Worm (Caenorhabditis elegans) whole organism, mixed stage, embryonic: ENCODE results near the gene C25E10.7.

Experiments used
- bed-3 ChIP-seq: fragments of 200-800 bp; sonication (Bioruptor generic); optimal IDR thresholded peaks from 3 replicates; lab custom pipeline; 2018; ENCODE audit warnings: mild to moderate bottlenecking, missing genetic modification characterization, moderate library complexity, missing compliant biosample characterization
- blmp-1 ChIP-seq: fragments of 150-350 bp; optimal IDR thresholded peaks from 2 replicates; lab custom pipeline; 2014; ENCODE audit warnings: missing biosample characterization, missing genetic modification characterization
- ceh-83 ChIP-seq: fragments of 200-800 bp; sonication (Bioruptor generic); optimal IDR thresholded peaks from 2 replicates; lab custom pipeline; 2018; ENCODE audit warnings: mild to moderate bottlenecking, missing genetic modification characterization, missing compliant biosample characterization
- ces-1 ChIP-seq: fragments of 150-350 bp; optimal IDR thresholded peaks from 2 replicates; lab custom pipeline; 2014; ENCODE audit warnings: missing biosample characterization, missing genetic modification reagents, missing genetic modification characterization
- cnd-1 ChIP-seq: fragments of 200-800 bp; sonication (Bioruptor generic); optimal IDR thresholded peaks from 2 replicates; lab custom pipeline; 2018; ENCODE audit warnings: mild to moderate bottlenecking, missing genetic modification characterization, missing compliant biosample characterization
- drap-1 ChIP-seq: fragments of 200-800 bp; sonication (Bioruptor generic); optimal IDR thresholded peaks from 3 replicates; lab custom pipeline; 2018; ENCODE audit warnings: mild to moderate bottlenecking, missing genetic modification characterization, missing compliant biosample characterization
- elt-1 ChIP-seq: sonication (generic microtip); optimal IDR thresholded peaks from 2 replicates; lab custom pipeline; 2017; ENCODE audit warnings: missing genetic modification characterization, mild to moderate bottlenecking, missing compliant biosample characterization, antibody characterized with exemption, moderate library complexity, borderline replicate concordance; ENCODE audit not compliant: insufficient read depth
- elt-3 ChIP-seq: fragments of 150-350 bp; optimal IDR thresholded peaks from 2 replicates; lab custom pipeline; 2014; ENCODE audit warnings: missing biosample characterization, missing genetic modification characterization
- flh-1 ChIP-seq: fragments of 200-800 bp; sonication (Bioruptor generic); optimal IDR thresholded peaks from 2 replicates; lab custom pipeline; 2018; ENCODE audit warnings: mild to moderate bottlenecking, missing genetic modification characterization, moderate library complexity, missing compliant biosample characterization
- hlh-1 ChIP-seq: fragments of 150-350 bp; optimal IDR thresholded peaks from 2 replicates; lab custom pipeline; 2014; ENCODE audit warnings: missing biosample characterization, missing genetic modification reagents, missing genetic modification characterization
- lin-13 ChIP-seq: fragments of 150-350 bp; optimal IDR thresholded peaks from 2 replicates; lab custom pipeline; 2014; ENCODE audit warnings: missing biosample characterization, missing genetic modification characterization
- lin-32 ChIP-seq: fragments of 200-800 bp; sonication (Bioruptor generic); optimal IDR thresholded peaks from 2 replicates; lab custom pipeline; 2018; ENCODE audit warnings: mild to moderate bottlenecking, missing genetic modification characterization, missing compliant biosample characterization
- lsy-2 ChIP-seq: fragments of 150-350 bp; optimal IDR thresholded peaks from 2 replicates; lab custom pipeline; 2014; ENCODE audit warnings: missing biosample characterization, missing genetic modification characterization
- mab-5 ChIP-seq: fragments of 150-350 bp; optimal IDR thresholded peaks from 2 replicates; lab custom pipeline; 2014; ENCODE audit warnings: missing biosample characterization, missing genetic modification characterization
- mep-1 ChIP-seq: fragments of 150-350 bp; optimal IDR thresholded peaks from 2 replicates; lab custom pipeline; 2017; ENCODE audit warnings: missing biosample characterization, missing genetic modification reagents, missing genetic modification characterization, inconsistent platforms
- mls-2 ChIP-seq: sonication (generic microtip); optimal IDR thresholded peaks from 2 replicates; lab custom pipeline; 2016; ENCODE audit warnings: mild to moderate bottlenecking, missing genetic modification characterization, moderate library complexity, missing compliant biosample characterization
- nhr-2 ChIP-seq: fragments of 150-350 bp; optimal IDR thresholded peaks from 2 replicates; lab custom pipeline; 2014; ENCODE audit warnings: missing biosample characterization, missing genetic modification characterization
- nhr-237 ChIP-seq: fragments of 150-350 bp; optimal IDR thresholded peaks from 2 replicates; lab custom pipeline; 2014; ENCODE audit warnings: missing biosample characterization, missing genetic modification characterization
- nhr-76 ChIP-seq: sonication (generic microtip); optimal IDR thresholded peaks from 2 replicates; lab custom pipeline; 2017; ENCODE audit warnings: missing biosample characterization, missing genetic modification characterization
- pha-4 ChIP-seq: fragments of 150-350 bp; optimal IDR thresholded peaks from 2 replicates; lab custom pipeline; 2018; ENCODE audit warnings: missing biosample characterization, missing genetic modification reagents, missing genetic modification characterization
- sem-2 ChIP-seq: fragments of 200-800 bp; sonication (Bioruptor generic); optimal IDR thresholded peaks from 2 replicates; lab custom pipeline; 2018; ENCODE audit warnings: mild to moderate bottlenecking, missing genetic modification characterization, missing compliant biosample characterization
- snpc-4 ChIP-seq: fragments of 150-350 bp; optimal IDR thresholded peaks from 2 replicates; lab custom pipeline; 2014; ENCODE audit warnings: missing biosample characterization, missing genetic modification characterization
- sptf-1 ChIP-seq: sonication (generic microtip); optimal IDR thresholded peaks from 2 replicates; lab custom pipeline; 2017; ENCODE audit warnings: mild to moderate bottlenecking, missing genetic modification characterization, moderate library complexity, missing compliant biosample characterization
- unc-120 ChIP-seq: sonication (generic microtip); optimal IDR thresholded peaks from 2 replicates; lab custom pipeline; 2017; ENCODE audit warnings: missing genetic modification characterization, missing compliant biosample characterization; ENCODE audit not compliant: poor library complexity, severe bottlenecking
- unc-39 ChIP-seq: fragments of 150-350 bp; optimal IDR thresholded peaks from 2 replicates; lab custom pipeline; 2014; ENCODE audit warnings: missing biosample characterization, missing genetic modification characterization
- unc-62 ChIP-seq: fragments of 150-350 bp; optimal IDR thresholded peaks from 2 replicates; lab custom pipeline; 2014; ENCODE audit warnings: missing biosample characterization, missing genetic modification reagents, missing genetic modification characterization
- ztf-11 ChIP-seq: fragments of 150-350 bp; optimal IDR thresholded peaks from 2 replicates; lab custom pipeline; 2014; ENCODE audit warnings: missing biosample characterization, missing genetic modification characterization

Gene C25E10.7

DNA sequence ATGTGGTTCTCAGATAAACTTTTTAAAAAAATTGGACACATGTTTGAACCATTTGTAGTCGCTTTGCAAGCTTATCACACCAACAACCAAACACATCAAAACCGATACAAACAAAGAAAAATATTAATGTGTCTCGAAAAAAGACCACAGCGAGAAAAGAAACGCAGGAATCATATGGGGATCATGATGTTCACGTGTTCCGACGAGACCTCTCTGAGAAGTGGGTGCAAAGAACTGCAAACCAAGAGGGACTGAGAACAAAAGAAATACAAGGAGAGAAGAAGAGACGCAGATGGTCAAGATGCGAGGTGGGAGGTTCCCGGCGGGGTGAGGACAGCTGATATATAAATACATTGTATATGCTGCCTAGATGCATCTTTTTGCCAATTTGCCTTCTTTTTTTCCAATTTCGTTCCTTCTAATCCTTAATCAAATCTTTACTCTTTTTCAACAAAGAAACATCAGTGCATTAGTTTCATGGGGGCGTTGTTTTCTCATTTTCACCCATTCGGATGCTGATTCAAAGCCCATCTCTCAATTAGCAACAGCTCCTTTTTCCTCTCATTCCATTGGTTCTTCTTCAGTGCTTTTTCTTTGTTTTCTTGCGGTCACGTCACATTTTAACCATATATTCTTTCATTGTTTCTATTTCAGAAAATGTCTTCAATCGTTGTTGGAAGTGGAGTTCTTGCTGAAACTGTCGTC is 44.8 kb upstream of the C25E10.7 start, which contains the start of gene F21C10.10 (continued):
- no peak for TF ChIP-seq ztf-11 (tag; lab: Kevin White, UChicago)
- TF ChIP-seq drap-1 (GFP tag; lab: Kevin White, UChicago) = peak; percentile 29
- peak; percentile 88 for TF ChIP-seq hlh-1 (tag; lab: Kevin White, UChicago)
- peak; percentile 72 for TF ChIP-seq nhr-2
- no peak for TF ChIP-seq lin-13 (tag; lab: Kevin White, UChicago)
- TF ChIP-seq snpc-4 (tag; lab: Kevin White, UChicago) = no peak
- TF ChIP-seq unc-39 (tag; lab: Kevin White, UChicago) = no peak
- peak; percentile 28 for TF ChIP-seq lsy-2

DNA sequence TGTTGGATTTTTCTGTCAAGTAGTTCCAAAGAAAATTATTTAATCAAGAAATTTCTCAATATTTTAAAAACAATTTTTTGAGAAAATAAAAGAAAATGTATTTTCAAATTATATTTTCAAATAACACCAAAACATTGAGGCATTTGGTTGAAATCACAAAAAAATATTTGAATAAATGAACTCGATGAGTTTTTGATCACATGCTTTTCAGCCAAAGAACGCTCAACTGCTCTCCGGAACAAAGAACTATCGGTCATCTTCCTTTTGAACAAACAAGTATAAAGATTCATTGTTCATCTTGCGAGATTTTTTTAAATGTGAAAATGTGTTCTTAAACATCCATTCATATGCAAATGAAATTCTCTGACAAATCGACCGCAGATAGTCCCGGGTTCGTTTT is 44.0 kb upstream of the C25E10.7 start:
- no peak for TF ChIP-seq drap-1 (GFP tag; lab: Kevin White, UChicago)
- TF ChIP-seq sptf-1 (tag; lab: Kevin White, UChicago) = no peak
- TF ChIP-seq bed-3 (GFP tag; lab: Kevin White, UChicago) = no peak
- no peak for TF ChIP-seq flh-1 (GFP tag; lab: Kevin White, UChicago)

DNA sequence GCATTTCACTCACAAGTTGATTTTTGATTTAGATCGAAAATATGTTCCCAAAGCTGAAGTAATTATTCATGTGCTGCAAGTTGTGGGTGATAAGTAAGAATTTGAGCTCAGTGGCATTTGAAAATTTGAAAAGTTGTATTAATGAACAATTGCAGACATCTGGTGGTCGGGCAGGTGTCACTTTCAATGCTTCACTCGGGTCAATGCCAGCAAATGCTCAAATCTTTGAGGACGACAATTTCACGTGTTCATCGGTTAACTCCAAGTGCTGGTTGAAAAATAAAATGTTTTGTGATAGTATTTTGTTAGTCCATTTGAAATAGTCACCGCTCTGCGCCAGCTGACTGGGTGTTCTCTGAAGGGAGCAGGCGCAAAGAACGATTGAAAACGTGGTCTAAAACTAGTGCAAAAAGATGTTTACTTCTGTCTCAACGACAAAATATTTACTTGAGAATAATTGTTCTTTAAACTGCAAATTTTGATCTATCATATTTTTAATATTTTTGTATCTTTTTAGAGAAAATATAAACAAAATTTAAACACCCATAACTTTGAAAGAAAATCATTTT is 43.1 kb upstream of the C25E10.7 start:
- TF ChIP-seq mab-5 (no peak), hlh-1 (tag; lab: Kevin White, UChicago) (peak; percentile 69)

DNA sequence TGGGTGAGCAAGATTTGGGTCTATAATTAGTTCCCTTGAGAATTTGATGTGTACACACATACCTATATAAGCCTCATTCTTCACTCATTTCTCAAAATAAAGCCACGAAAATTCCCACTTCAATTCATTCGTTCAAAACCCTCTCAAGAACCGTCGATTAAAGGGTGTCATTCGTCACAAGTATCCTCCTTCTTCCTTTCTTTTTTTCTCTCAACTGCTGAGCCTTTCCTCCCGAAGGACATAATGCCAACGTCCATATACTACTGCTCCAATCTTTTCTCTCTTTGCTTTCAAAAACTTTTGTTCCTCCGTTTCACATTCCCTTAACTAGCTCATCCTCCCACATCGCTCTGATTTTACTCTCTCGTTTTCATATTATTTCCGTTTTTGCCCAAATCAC is 41.2 kb upstream of the C25E10.7 start, which contains the start of gene T27E4.1:
Gene T27E4.1, plus strand, starts transcription at position 137 of the 400 bp plus-strand sequence.
- TF ChIP-seq bed-3 (GFP tag; lab: Kevin White, UChicago) (no peak), unc-39 (tag; lab: Kevin White, UChicago) (no peak), lsy-2 (no peak), lin-32 (GFP tag; lab: Kevin White, UChicago) (no peak), elt-3 (no peak), hlh-1 (tag; lab: Kevin White, UChicago) (no peak), nhr-237 (tag; lab: Kevin White, UChicago) (no peak), mab-5 (no peak), elt-1 (tag; lab: Kevin White, UChicago) (no peak), pha-4 (tag; lab: Kevin White, UChicago) (no peak), drap-1 (GFP tag; lab: Kevin White, UChicago) (no peak)

DNA sequence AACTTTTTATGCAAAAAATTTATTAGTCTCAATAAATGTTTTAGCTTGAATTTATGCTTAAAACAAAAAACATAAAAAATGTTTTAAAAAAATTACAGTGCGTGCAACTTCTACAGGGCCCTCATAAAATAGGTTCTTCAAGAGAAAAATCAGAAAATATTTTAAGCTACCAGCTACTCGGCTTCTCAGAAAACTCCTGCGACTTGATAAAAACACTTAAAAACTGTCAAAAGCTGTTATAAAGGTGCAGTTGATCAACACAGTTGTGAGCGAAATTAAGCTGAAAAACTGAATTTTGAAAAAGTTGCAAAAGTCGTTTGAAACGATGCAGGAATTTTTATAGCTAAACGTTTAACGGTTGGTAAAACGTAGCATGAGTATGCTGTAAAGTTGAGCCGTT is 37.8 kb upstream of the C25E10.7 start:
- no peak for TF ChIP-seq sem-2 (GFP tag; lab: Kevin White, UChicago)
- peak; percentile 63 for TF ChIP-seq mls-2 (tag; lab: Kevin White, UChicago)
- no peak for TF ChIP-seq cnd-1

DNA sequence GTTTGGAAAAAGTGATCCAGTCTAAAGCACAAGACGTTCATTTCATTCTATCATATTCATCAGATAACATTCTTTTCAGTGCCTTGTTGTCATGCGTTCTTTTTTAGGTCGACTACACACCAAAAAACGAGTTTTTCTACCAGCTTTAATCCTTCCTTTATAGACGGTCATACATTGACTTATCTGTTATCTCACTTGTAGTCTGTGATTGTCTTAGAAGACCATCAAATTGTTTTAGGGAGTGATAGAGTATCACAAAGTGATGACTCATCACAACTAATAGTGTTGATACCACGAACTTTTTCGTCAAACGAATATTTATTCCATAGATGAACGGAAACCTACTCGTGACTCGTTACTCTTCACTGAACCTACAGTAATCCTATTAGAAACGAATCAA is 34.8 kb upstream of the C25E10.7 start:
- TF ChIP-seq nhr-76 (tag; lab: Kevin White, UChicago) (no peak), nhr-2 (no peak), unc-39 (tag; lab: Kevin White, UChicago) (no peak), mep-1 (tag; lab: Kevin White, UChicago) (no peak), drap-1 (GFP tag; lab: Kevin White, UChicago) (no peak), lsy-2 (no peak), sptf-1 (tag; lab: Kevin White, UChicago) (no peak), elt-3 (no peak), nhr-237 (tag; lab: Kevin White, UChicago) (no peak), pha-4 (tag; lab: Kevin White, UChicago) (no peak), unc-120 (tag; lab: Kevin White, UChicago) (no peak), ces-1 (GFP tag; lab: Kevin White, UChicago) (no peak), blmp-1 (no peak), unc-62 (GFP tag; lab: Kevin White, UChicago) (no peak), elt-1 (tag; lab: Kevin White, UChicago) (no peak), mls-2 (tag; lab: Kevin White, UChicago) (no peak), ceh-83 (no peak)
